Fruit fly (Drosophila melanogaster) whole organism, embryonic: ENCODE measurements around the gene Pdcd4.

Source experiments
- Atf6 ChIP-seq: fragments of 200-800 bp; sonication (Bioruptor generic); IDR thresholded peaks from 2 replicates; pipeline ENCODE4 v1.3.6; 2022; ENCODE audit warnings: missing biosample characterization, missing genetic modification characterization
- C15 ChIP-seq: fragments of 200-800 bp; sonication (Bioruptor generic); IDR thresholded peaks from 3 replicates; pipeline ENCODE4 v1.3.6; 2022; ENCODE audit warnings: missing biosample characterization, missing genetic modification characterization
- CG10366 ChIP-seq: fragments of 200-800 bp; sonication (Bioruptor generic); IDR thresholded peaks from 2 replicates; pipeline ENCODE4 v1.3.6; 2022; ENCODE audit warnings: missing biosample characterization, missing genetic modification characterization
- CG10565 ChIP-seq: fragments of 200-800 bp; sonication (Bioruptor generic); optimal IDR thresholded peaks from 3 replicates; lab custom pipeline; 2016; ENCODE audit warnings: missing biosample characterization, mild to moderate bottlenecking, missing genetic modification characterization
- CG10654 ChIP-seq: fragments of 200-800 bp; sonication (Bioruptor generic); optimal IDR thresholded peaks from 2 replicates; lab custom pipeline; 2016; ENCODE audit warnings: missing biosample characterization, missing genetic modification characterization
- CG13296 ChIP-seq: fragments of 200-800 bp; sonication (Bioruptor generic); optimal IDR thresholded peaks from 3 replicates; lab custom pipeline; 2018; ENCODE audit warnings: missing biosample characterization, mild to moderate bottlenecking, missing genetic modification characterization
- CG15269 ChIP-seq: fragments of 200-800 bp; sonication (Bioruptor generic); optimal IDR thresholded peaks from 2 replicates; lab custom pipeline; 2018; ENCODE audit warnings: missing biosample characterization, mild to moderate bottlenecking, missing genetic modification characterization, moderate library complexity
- CG15479 ChIP-seq: fragments of 200-800 bp; sonication (Bioruptor generic); optimal IDR thresholded peaks from 3 replicates; lab custom pipeline; 2019; ENCODE audit warnings: missing biosample characterization, mild to moderate bottlenecking, missing genetic modification characterization, moderate library complexity
- CG17328 ChIP-seq: fragments of 200-800 bp; sonication (Bioruptor generic); IDR thresholded peaks from 2 replicates; pipeline ENCODE4 v1.3.6; 2022; ENCODE audit warnings: missing biosample characterization, missing genetic modification characterization
- CG1832 ChIP-seq: fragments of 200-800 bp; sonication (Bioruptor generic); optimal IDR thresholded peaks from 2 replicates; lab custom pipeline; 2017; ENCODE audit warnings: missing biosample characterization, mild to moderate bottlenecking, missing genetic modification characterization, inconsistent platforms
- CG18599 ChIP-seq: fragments of 200-800 bp; sonication (Bioruptor generic); optimal IDR thresholded peaks from 3 replicates; lab custom pipeline; 2017; ENCODE audit warnings: missing biosample characterization, missing genetic modification characterization, mild to moderate bottlenecking, moderate library complexity, missing genetic modification reagents
- CG2199 ChIP-seq: fragments of 200-800 bp; sonication (Bioruptor generic); IDR thresholded peaks from 3 replicates; pipeline ENCODE4 v1.3.6; 2022; ENCODE audit warnings: missing biosample characterization, missing genetic modification characterization
- CG32532 ChIP-seq: fragments of 200-800 bp; sonication (Bioruptor generic); IDR thresholded peaks from 2 replicates; pipeline ENCODE4 v1.3.6; 2022; ENCODE audit warnings: missing biosample characterization, missing genetic modification characterization
- CG3726 ChIP-seq: fragments of 200-800 bp; sonication (Bioruptor generic); IDR thresholded peaks from 3 replicates; pipeline ENCODE4, ENCODE4 v1.3.6; 2022; ENCODE audit warnings: missing biosample characterization, missing genetic modification characterization
- CG4360 ChIP-seq: fragments of 200-800 bp; sonication (Bioruptor generic); IDR thresholded peaks from 2 replicates; pipeline ENCODE4 v1.3.6; 2022; ENCODE audit warnings: missing biosample characterization, missing genetic modification characterization
- CG5953 ChIP-seq: fragments of 200-800 bp; sonication (Bioruptor generic); IDR thresholded peaks from 2 replicates; pipeline ENCODE4 v1.3.6; 2022; ENCODE audit warnings: missing biosample characterization, missing genetic modification characterization
- CG6854 ChIP-seq: fragments of 200-800 bp; sonication (Bioruptor generic); optimal IDR thresholded peaks from 3 replicates; lab custom pipeline; 2017; ENCODE audit warnings: missing biosample characterization, mild to moderate bottlenecking, missing genetic modification characterization
- CG8089 ChIP-seq: fragments of 200-800 bp; sonication (Bioruptor generic); optimal IDR thresholded peaks from 3 replicates; lab custom pipeline; 2016; ENCODE audit warnings: missing biosample characterization, missing genetic modification characterization
- CG9215 ChIP-seq: fragments of 200-800 bp; sonication (Bioruptor generic); IDR thresholded peaks from 2 replicates; pipeline ENCODE4 v1.3.6; 2022; ENCODE audit warnings: missing biosample characterization, missing genetic modification characterization
- Eip74EF ChIP-seq, 2 experiments: fragments of 200-800 bp in 1 of 2; fragments of >200 bp in 1 of 2; sonication (Bioruptor generic) in 1 of 2; optimal IDR thresholded peaks; 2 replicates each; lab custom pipeline; 2017 to 2019; ENCODE audit warnings: missing biosample characterization in 2 of 2, missing genetic modification characterization in 2 of 2, mild to moderate bottlenecking in 1 of 2, moderate library complexity in 1 of 2
- Ets97D ChIP-seq: fragments of 200-800 bp; sonication (Bioruptor generic); optimal IDR thresholded peaks from 3 replicates; lab custom pipeline; 2016; ENCODE audit warnings: missing biosample characterization, missing genetic modification characterization
- Fer2 ChIP-seq: fragments of 200-800 bp; sonication (Bioruptor generic); optimal IDR thresholded peaks from 2 replicates; lab custom pipeline; 2018; ENCODE audit warnings: missing biosample characterization, mild to moderate bottlenecking, missing genetic modification characterization, moderate library complexity
- HLH3B ChIP-seq: fragments of 200-800 bp; sonication (Bioruptor generic); IDR thresholded peaks from 2 replicates; pipeline ENCODE4 v1.3.6; 2022; ENCODE audit warnings: missing biosample characterization, missing genetic modification characterization
- Hmx ChIP-seq: fragments of 200-800 bp; sonication (Bioruptor generic); optimal IDR thresholded peaks from 2 replicates; lab custom pipeline; 2016; ENCODE audit warnings: missing biosample characterization, missing genetic modification characterization
- Mad ChIP-seq: fragments of 200-800 bp; sonication (Bioruptor generic); optimal IDR thresholded peaks from 2 replicates; lab custom pipeline; 2016; ENCODE audit warnings: missing biosample characterization, missing genetic modification characterization
- NFAT ChIP-seq: fragments of 200-800 bp; sonication (Bioruptor generic); IDR thresholded peaks from 2 replicates; pipeline ENCODE4 v1.3.6; 2022; ENCODE audit warnings: missing biosample characterization, missing genetic modification characterization
- Nf-YB ChIP-seq: fragments of 200-800 bp; sonication (Bioruptor generic); optimal IDR thresholded peaks from 3 replicates; lab custom pipeline; 2019; ENCODE audit warnings: missing biosample characterization, mild to moderate bottlenecking, missing genetic modification characterization, moderate library complexity
- Scr ChIP-seq: fragments of 200-800 bp; sonication (Bioruptor generic); IDR thresholded peaks from 2 replicates; pipeline ENCODE4 v1.3.6; 2022; ENCODE audit warnings: missing biosample characterization, missing genetic modification characterization; ENCODE audit not compliant: partially characterized antibody
- Spps ChIP-seq: fragments of 200-800 bp; sonication (Bioruptor generic); optimal IDR thresholded peaks from 2 replicates; lab custom pipeline; 2018; ENCODE audit warnings: missing biosample characterization, mild to moderate bottlenecking, missing genetic modification characterization
- YL-1 ChIP-seq: fragments of 200-800 bp; sonication (Bioruptor generic); optimal IDR thresholded peaks from 3 replicates; lab custom pipeline; 2017; ENCODE audit warnings: missing biosample characterization, mild to moderate bottlenecking, missing genetic modification characterization
- ac ChIP-seq: fragments of 200-800 bp; sonication (Bioruptor generic); optimal IDR thresholded peaks from 3 replicates; lab custom pipeline; 2017; ENCODE audit warnings: missing biosample characterization, mild to moderate bottlenecking, missing genetic modification characterization
- ci ChIP-seq: fragments of 200-800 bp; sonication (Bioruptor generic); IDR thresholded peaks from 3 replicates; pipeline ENCODE4 v1.3.6; 2022; ENCODE audit warnings: missing biosample characterization, missing genetic modification characterization
- dysf ChIP-seq: fragments of 200-800 bp; sonication (Bioruptor generic); IDR thresholded peaks from 3 replicates; pipeline ENCODE4 v1.3.6; 2022; ENCODE audit warnings: missing biosample characterization, missing genetic modification characterization
- esg ChIP-seq: fragments of 200-800 bp; sonication (Bioruptor generic); conservative IDR thresholded peaks from 2 replicates; pipeline ENCODE4 v1.3.6; 2022; ENCODE audit warnings: missing biosample characterization, missing genetic modification characterization
- eyg ChIP-seq: fragments of 200-800 bp; sonication (Bioruptor generic); optimal IDR thresholded peaks from 3 replicates; lab custom pipeline; 2016; ENCODE audit warnings: missing biosample characterization, missing genetic modification characterization
- fd102C ChIP-seq: fragments of 200-800 bp; sonication (Bioruptor generic); optimal IDR thresholded peaks from 2 replicates; lab custom pipeline; 2018; ENCODE audit warnings: missing biosample characterization, mild to moderate bottlenecking, missing genetic modification characterization, moderate library complexity
- gce ChIP-seq: fragments of 200-800 bp; sonication (Bioruptor generic); IDR thresholded peaks from 3 replicates; pipeline ENCODE4 v1.3.6; 2022; ENCODE audit warnings: missing biosample characterization, missing genetic modification characterization
- grau ChIP-seq: fragments of 200-800 bp; optimal IDR thresholded peaks from 3 replicates; lab custom pipeline; 2019; ENCODE audit warnings: missing biosample characterization, mild to moderate bottlenecking, missing genetic modification characterization, moderate library complexity
- lmd ChIP-seq: fragments of 200-800 bp; sonication (Bioruptor generic); IDR thresholded peaks from 2 replicates; pipeline ENCODE4 v1.3.6; 2022; ENCODE audit warnings: missing biosample characterization, missing genetic modification characterization
- mirr ChIP-seq: fragments of 200-800 bp; sonication (Bioruptor generic); optimal IDR thresholded peaks from 3 replicates; lab custom pipeline; 2018; ENCODE audit warnings: missing biosample characterization, mild to moderate bottlenecking, missing genetic modification characterization
- nerfin-2 ChIP-seq: fragments of 200-800 bp; sonication (Bioruptor generic); IDR thresholded peaks from 2 replicates; pipeline ENCODE4 v1.3.6; 2022; ENCODE audit warnings: missing biosample characterization, missing genetic modification characterization; ENCODE audit not compliant: partially characterized antibody
- nom ChIP-seq: fragments of 200-800 bp; sonication (Bioruptor generic); optimal IDR thresholded peaks from 2 replicates; lab custom pipeline; 2017; ENCODE audit warnings: missing biosample characterization, missing genetic modification characterization, mild to moderate bottlenecking, moderate library complexity, missing genetic modification reagents
- ro ChIP-seq: fragments of 200-800 bp; sonication (Bioruptor generic); IDR thresholded peaks from 2 replicates; pipeline ENCODE4 v1.3.6; 2022; ENCODE audit warnings: missing biosample characterization, missing genetic modification characterization
- seq ChIP-seq: fragments of 200-800 bp; sonication (Bioruptor generic); IDR thresholded peaks from 2 replicates; pipeline ENCODE4 v1.3.6; 2022; ENCODE audit warnings: missing biosample characterization, missing genetic modification characterization
- slp2 ChIP-seq: fragments of 200-800 bp; sonication (Bioruptor generic); optimal IDR thresholded peaks from 2 replicates; lab custom pipeline; 2016; ENCODE audit warnings: missing biosample characterization, missing genetic modification characterization
- sna ChIP-seq: fragments of 200-800 bp; sonication (Bioruptor generic); IDR thresholded peaks from 2 replicates; pipeline ENCODE4 v1.3.6; 2022; ENCODE audit warnings: missing biosample characterization, missing genetic modification characterization; ENCODE audit not compliant: partially characterized antibody
- tll ChIP-seq, 2 experiments: fragments of 200-800 bp in 1 of 2; fragments of >200 bp in 1 of 2; sonication (Bioruptor generic) in 1 of 2; optimal IDR thresholded peaks; 2 replicates each; lab custom pipeline; 2017 to 2019; ENCODE audit warnings: missing biosample characterization in 2 of 2, missing genetic modification characterization in 2 of 2, mild to moderate bottlenecking in 1 of 2, moderate library complexity in 1 of 2

Pdcd4 gene

dm6 chrX:13783958-13784907 lies 29.0 kb upstream of the Pdcd4 start (continued):
- TF ChIP-seq ci (peak; percentile 36; the same call in 1 of the 3 replicates), slp2 (GFP tag; lab: Kevin White, UChicago) (no peak), CG32532 (GFP tag; lab: Robert Waterston, UW) (no peak; the same call in 1 of the 2 replicates), CG2199 (GFP tag; lab: Robert Waterston, UW) (no peak), nerfin-2 (GFP tag; lab: Robert Waterston, UW) (no peak), Fer2 (tag; lab: Kevin White, UChicago) (no peak), Mad (no peak), esg (no peak), CG10366 (GFP tag; lab: Robert Waterston, UW) (peak; percentile 21), CG15269 (tag; lab: Kevin White, UChicago) (peak; percentile 61), mirr (no peak), eyg (GFP tag; lab: Kevin White, UChicago) (no peak), CG6854 (GFP tag; lab: Kevin White, UChicago) (no peak), YL-1 (GFP tag; lab: Kevin White, UChicago) (no peak), nom (peak; percentile 16), Ets97D (GFP tag; lab: Kevin White, UChicago) (no peak), ac (GFP tag; lab: Kevin White, UChicago) (no peak), grau (tag; lab: Kevin White, UChicago) (peak; percentile 49), Scr (GFP tag; lab: Robert Waterston, UW) (no peak), CG9215 (no peak), NFAT (no peak), CG3726 (GFP tag; lab: Robert Waterston, UW) (no peak), CG8089 (GFP tag; lab: Kevin White, UChicago) (no peak), tll (GFP tag; optimal IDR thresholded peaks at IDR 0.05; lab: Kevin White, UChicago) (no peak), CG1832 (GFP tag; lab: Kevin White, UChicago) (peak; percentile 58), dysf (GFP tag; lab: Robert Waterston, UW) (peak; percentile 67), CG10565 (no peak), CG4360 (GFP tag; lab: Robert Waterston, UW) (0 out of 2 replicates have a peak, but pooled peaks have one; percentile 26), seq (GFP tag; lab: Robert Waterston, UW) (0 out of 2 replicates have a peak, but pooled peaks have one; percentile 28), Hmx (GFP tag; lab: Kevin White, UChicago) (no peak), CG18599 (GFP tag; lab: Kevin White, UChicago) (peak; percentile 54), HLH3B (GFP tag; lab: Robert Waterston, UW) (peak; percentile 45; the same call in 1 of the 2 replicates), C15 (no peak), sna (GFP tag; lab: Robert Waterston, UW) (no peak), ro (GFP tag; lab: Robert Waterston, UW) (no peak), CG10654 (GFP tag; lab: Kevin White, UChicago) (peak; percentile 24), CG5953 (GFP tag; lab: Robert Waterston, UW) (no peak), CG17328 (GFP tag; lab: Robert Waterston, UW) (no peak), lmd (peak; percentile 52; the same call in 1 of the 2 replicates), Eip74EF (GFP tag; optimal IDR thresholded peaks at IDR 0.05; lab: Kevin White, UChicago) (peak in 1 of 2 experiments; percentile 15), gce (no peak), CG15479 (GFP tag; lab: Kevin White, UChicago) (no peak), Nf-YB (GFP tag; lab: Kevin White, UChicago) (no peak), fd102C (no peak), Atf6 (GFP tag; lab: Robert Waterston, UW) (peak; percentile 52; the same call in 1 of the 2 replicates), Spps (tag; lab: Kevin White, UChicago) (no peak), CG13296 (GFP tag; lab: Kevin White, UChicago) (peak; percentile 30)
